Fruit fly (Drosophila melanogaster) whole organism, wandering third instar larva: ENCODE results near the gene CG32026.

ENCODE experiments used
- GATAd ChIP-seq: sonication (Bioruptor generic); optimal IDR thresholded peaks from 2 replicates; lab custom pipeline; 2016; ENCODE audit warnings: missing biosample characterization, missing genetic modification characterization
- OdsH ChIP-seq: fragments of 200-800 bp; sonication (Bioruptor generic); optimal IDR thresholded peaks from 2 replicates; lab custom pipeline; 2016; ENCODE audit warnings: missing biosample characterization, mild to moderate bottlenecking, missing genetic modification characterization

dm6 chr3L:8839563-8840425, 3.5 kb downstream of the CG32026 start:
- TF ChIP-seq OdsH (GFP tag; lab: Kevin White, UChicago) = peak; percentile 41
- no peak for TF ChIP-seq GATAd (GFP tag; lab: Kevin White, UChicago)
